Worm (Caenorhabditis elegans) whole organism, mixed stage, embryonic: ENCODE data around the gene M02D8.2.

Experiments used
- ceh-39 ChIP-seq: fragments of 150-350 bp; optimal IDR thresholded peaks from 2 replicates; lab custom pipeline; 2014; ENCODE audit warnings: missing biosample characterization, missing genetic modification characterization
- ceh-43 ChIP-seq: fragments of 200-800 bp; sonication (Bioruptor generic); optimal IDR thresholded peaks from 2 replicates; lab custom pipeline; 2018; ENCODE audit warnings: mild to moderate bottlenecking, missing genetic modification characterization, moderate library complexity, missing compliant biosample characterization
- ceh-83 ChIP-seq: fragments of 200-800 bp; sonication (Bioruptor generic); optimal IDR thresholded peaks from 2 replicates; lab custom pipeline; 2018; ENCODE audit warnings: mild to moderate bottlenecking, missing genetic modification characterization, missing compliant biosample characterization
- ces-1 ChIP-seq: fragments of 150-350 bp; optimal IDR thresholded peaks from 2 replicates; lab custom pipeline; 2014; ENCODE audit warnings: missing biosample characterization, missing genetic modification reagents, missing genetic modification characterization
- drap-1 ChIP-seq: fragments of 200-800 bp; sonication (Bioruptor generic); optimal IDR thresholded peaks from 3 replicates; lab custom pipeline; 2018; ENCODE audit warnings: mild to moderate bottlenecking, missing genetic modification characterization, missing compliant biosample characterization
- elt-1 ChIP-seq: sonication (generic microtip); optimal IDR thresholded peaks from 2 replicates; lab custom pipeline; 2017; ENCODE audit warnings: missing genetic modification characterization, mild to moderate bottlenecking, missing compliant biosample characterization, antibody characterized with exemption, moderate library complexity, borderline replicate concordance; ENCODE audit not compliant: insufficient read depth
- elt-3 ChIP-seq: fragments of 150-350 bp; optimal IDR thresholded peaks from 2 replicates; lab custom pipeline; 2014; ENCODE audit warnings: missing biosample characterization, missing genetic modification characterization
- flh-1 ChIP-seq: fragments of 200-800 bp; sonication (Bioruptor generic); optimal IDR thresholded peaks from 2 replicates; lab custom pipeline; 2018; ENCODE audit warnings: mild to moderate bottlenecking, missing genetic modification characterization, moderate library complexity, missing compliant biosample characterization
- ham-2 ChIP-seq: fragments of 200-800 bp; sonication (Bioruptor generic); optimal IDR thresholded peaks from 2 replicates; lab custom pipeline; 2018; ENCODE audit warnings: mild to moderate bottlenecking, missing genetic modification characterization, missing compliant biosample characterization
- hlh-1 ChIP-seq: fragments of 150-350 bp; optimal IDR thresholded peaks from 2 replicates; lab custom pipeline; 2014; ENCODE audit warnings: missing biosample characterization, missing genetic modification reagents, missing genetic modification characterization
- lin-13 ChIP-seq: fragments of 150-350 bp; optimal IDR thresholded peaks from 2 replicates; lab custom pipeline; 2014; ENCODE audit warnings: missing biosample characterization, missing genetic modification characterization
- lin-32 ChIP-seq: fragments of 200-800 bp; sonication (Bioruptor generic); optimal IDR thresholded peaks from 2 replicates; lab custom pipeline; 2018; ENCODE audit warnings: mild to moderate bottlenecking, missing genetic modification characterization, missing compliant biosample characterization
- lsy-2 ChIP-seq: fragments of 150-350 bp; optimal IDR thresholded peaks from 2 replicates; lab custom pipeline; 2014; ENCODE audit warnings: missing biosample characterization, missing genetic modification characterization
- mep-1 ChIP-seq: fragments of 150-350 bp; optimal IDR thresholded peaks from 2 replicates; lab custom pipeline; 2017; ENCODE audit warnings: missing biosample characterization, missing genetic modification reagents, missing genetic modification characterization, inconsistent platforms
- mls-2 ChIP-seq: sonication (generic microtip); optimal IDR thresholded peaks from 2 replicates; lab custom pipeline; 2016; ENCODE audit warnings: mild to moderate bottlenecking, missing genetic modification characterization, moderate library complexity, missing compliant biosample characterization
- nhr-12 ChIP-seq: fragments of 150-350 bp; optimal IDR thresholded peaks from 2 replicates; lab custom pipeline; 2014; ENCODE audit warnings: missing biosample characterization, missing genetic modification characterization
- nhr-2 ChIP-seq: fragments of 150-350 bp; optimal IDR thresholded peaks from 2 replicates; lab custom pipeline; 2014; ENCODE audit warnings: missing biosample characterization, missing genetic modification characterization
- nhr-28 ChIP-seq: fragments of 150-350 bp; optimal IDR thresholded peaks from 2 replicates; lab custom pipeline; 2014; ENCODE audit warnings: missing biosample characterization, missing genetic modification characterization
- nhr-76 ChIP-seq: sonication (generic microtip); optimal IDR thresholded peaks from 2 replicates; lab custom pipeline; 2017; ENCODE audit warnings: missing biosample characterization, missing genetic modification characterization
- pha-4 ChIP-seq: fragments of 150-350 bp; optimal IDR thresholded peaks from 2 replicates; lab custom pipeline; 2018; ENCODE audit warnings: missing biosample characterization, missing genetic modification reagents, missing genetic modification characterization
- sem-2 ChIP-seq: fragments of 200-800 bp; sonication (Bioruptor generic); optimal IDR thresholded peaks from 2 replicates; lab custom pipeline; 2018; ENCODE audit warnings: mild to moderate bottlenecking, missing genetic modification characterization, missing compliant biosample characterization
- snpc-4 ChIP-seq: fragments of 150-350 bp; optimal IDR thresholded peaks from 2 replicates; lab custom pipeline; 2014; ENCODE audit warnings: missing biosample characterization, missing genetic modification characterization
- sptf-1 ChIP-seq: sonication (generic microtip); optimal IDR thresholded peaks from 2 replicates; lab custom pipeline; 2017; ENCODE audit warnings: mild to moderate bottlenecking, missing genetic modification characterization, moderate library complexity, missing compliant biosample characterization
- tbx-8 ChIP-seq: fragments of 200-800 bp; sonication (Bioruptor generic); optimal IDR thresholded peaks from 2 replicates; lab custom pipeline; 2018; ENCODE audit warnings: mild to moderate bottlenecking, missing genetic modification characterization, moderate library complexity, missing compliant biosample characterization
- unc-120 ChIP-seq: sonication (generic microtip); optimal IDR thresholded peaks from 2 replicates; lab custom pipeline; 2017; ENCODE audit warnings: missing genetic modification characterization, missing compliant biosample characterization; ENCODE audit not compliant: poor library complexity, severe bottlenecking
- unc-62 ChIP-seq: fragments of 150-350 bp; optimal IDR thresholded peaks from 2 replicates; lab custom pipeline; 2014; ENCODE audit warnings: missing biosample characterization, missing genetic modification reagents, missing genetic modification characterization
- zip-8 ChIP-seq: fragments of 150-350 bp; optimal IDR thresholded peaks from 2 replicates; lab custom pipeline; 2014; ENCODE audit warnings: missing biosample characterization, missing genetic modification characterization
- ztf-11 ChIP-seq: fragments of 150-350 bp; optimal IDR thresholded peaks from 2 replicates; lab custom pipeline; 2014; ENCODE audit warnings: missing biosample characterization, missing genetic modification characterization

Gene M02D8.2

DNA sequence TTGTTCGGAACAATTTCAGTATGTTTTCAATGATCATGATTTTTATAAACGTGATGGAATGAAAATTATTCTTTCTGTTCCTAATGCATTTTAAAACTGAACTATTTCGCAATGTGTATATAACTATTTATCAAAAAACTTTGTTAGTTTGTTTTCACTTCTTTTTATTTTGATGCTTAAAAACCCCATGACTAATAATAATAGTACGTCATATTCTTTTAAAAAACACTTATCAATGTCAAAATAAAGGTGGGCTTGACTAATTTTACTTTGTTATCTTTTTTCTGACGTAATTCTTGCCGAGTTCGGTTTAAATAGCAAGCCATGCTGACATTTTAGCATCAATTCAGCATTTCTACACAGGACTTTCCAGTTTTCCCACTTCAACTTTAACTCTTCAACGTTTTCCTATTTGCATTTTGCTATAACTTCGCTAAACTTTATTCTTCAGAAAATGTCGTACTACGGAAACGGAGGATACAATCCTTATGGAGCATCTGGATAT, 28.3 kb upstream of the M02D8.2 start, which contains the start of gene F53A9.1:
F53A9.1 (plus strand) TSS at position 455 of the 505 bp plus-strand sequence.
- TF ChIP-seq ces-1 (GFP tag; lab: Kevin White, UChicago), result no peak
- TF ChIP-seq, all 35 proteins: peak for 0

DNA sequence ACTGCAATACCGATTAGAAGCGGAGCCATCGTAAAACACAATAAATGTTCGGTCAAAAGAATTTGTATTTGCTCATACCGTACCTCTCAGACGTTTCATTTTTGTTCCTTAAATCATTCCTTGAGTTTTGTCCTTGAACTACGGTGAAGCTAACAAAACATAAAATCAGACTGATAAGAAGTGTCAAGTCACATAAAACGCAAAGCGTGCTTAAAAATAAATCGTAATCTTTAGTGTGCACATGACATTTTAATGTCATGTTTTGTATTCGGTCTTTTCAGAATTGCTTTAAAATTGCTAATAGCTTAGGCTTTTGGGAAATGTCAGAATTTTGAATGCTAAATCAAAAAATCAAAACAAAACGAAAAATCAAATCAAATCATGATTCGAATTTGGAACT, 26.8 kb upstream of the M02D8.2 start:
- TF ChIP-seq ceh-43, result no peak

ce11 chrX:8713754-8714295, 25.6 kb upstream of the M02D8.2 start, which contains the start of gene F53A9.6:
TSS of gene F53A9.6 (minus strand) at chrX:8713804.
- TF ChIP-seq lsy-2 (tag; lab: Kevin White, UChicago), result no peak

- TF ChIP-seq unc-62 (GFP tag; lab: Kevin White, UChicago) (no peak), ceh-39 (no peak), ceh-43 (no peak), hlh-1 (tag; lab: Kevin White, UChicago) (no peak), tbx-8 (GFP tag; lab: Kevin White, UChicago) (no peak), lin-13 (tag; lab: Kevin White, UChicago) (no peak), flh-1 (GFP tag; lab: Kevin White, UChicago) (no peak), ceh-83 (no peak), nhr-12 (tag; lab: Kevin White, UChicago) (no peak), sptf-1 (no peak), pha-4 (tag; lab: Kevin White, UChicago) (no peak), snpc-4 (no peak), elt-1 (tag; lab: Kevin White, UChicago) (no peak), elt-3 (tag; lab: Kevin White, UChicago) (no peak), nhr-2 (no peak), drap-1 (GFP tag; lab: Kevin White, UChicago) (no peak), ham-2 (GFP tag; lab: Kevin White, UChicago) (no peak), ztf-11 (tag; lab: Kevin White, UChicago) (no peak), zip-8 (no peak), unc-120 (tag; lab: Kevin White, UChicago) (no peak)
These were observed 24.6 kb upstream of the M02D8.2 start for ce11 chrX:8714845-8715244.

DNA sequence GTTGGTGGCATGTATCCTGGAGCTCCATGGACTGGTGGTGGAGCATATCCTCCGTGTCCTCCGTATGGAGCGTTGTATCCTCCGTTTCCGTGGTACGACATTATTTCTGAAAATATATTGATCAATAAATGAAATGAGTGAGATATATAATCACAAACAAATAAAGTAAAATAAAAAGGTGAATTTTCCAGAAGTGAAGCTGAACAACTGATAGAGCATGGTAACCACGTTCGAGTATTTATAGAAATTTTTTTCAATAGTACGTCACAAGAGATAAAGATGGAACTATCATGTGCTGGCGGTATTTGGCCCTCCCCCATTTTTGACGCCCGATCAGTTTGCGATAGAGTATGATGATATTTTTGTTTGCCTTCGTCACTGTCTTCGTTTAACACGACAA, 22.7 kb upstream of the M02D8.2 start, which contains the start of gene F53A9.7:
F53A9.7 (minus strand) TSS at position 101 of the 400 bp plus-strand sequence.
- TF ChIP-seq nhr-2 (no peak), ceh-43 (no peak), tbx-8 (GFP tag; lab: Kevin White, UChicago) (no peak), lin-32 (GFP tag; lab: Kevin White, UChicago) (no peak), unc-62 (GFP tag; lab: Kevin White, UChicago) (no peak), sptf-1 (no peak), nhr-12 (tag; lab: Kevin White, UChicago) (no peak)

- no peak for TF ChIP-seq lsy-2 (tag; lab: Kevin White, UChicago)
- no peak for TF ChIP-seq ham-2 (GFP tag; lab: Kevin White, UChicago)
- no peak for TF ChIP-seq ceh-83
- no peak for TF ChIP-seq nhr-12 (tag; lab: Kevin White, UChicago)
- TF ChIP-seq mep-1 (tag; lab: Kevin White, UChicago), result no peak
- TF ChIP-seq pha-4 (tag; lab: Kevin White, UChicago), result no peak
- TF ChIP-seq unc-62 (GFP tag; lab: Kevin White, UChicago), result no peak
- TF ChIP-seq unc-120 (tag; lab: Kevin White, UChicago), result no peak
- no peak for TF ChIP-seq elt-1 (tag; lab: Kevin White, UChicago)
- TF ChIP-seq mls-2 (tag; lab: Kevin White, UChicago), result no peak
- TF ChIP-seq ces-1 (GFP tag; lab: Kevin White, UChicago), result no peak
- no peak for TF ChIP-seq nhr-28 (tag; lab: Kevin White, UChicago)
- no peak for TF ChIP-seq sem-2
- TF ChIP-seq lin-32 (GFP tag; lab: Kevin White, UChicago), result no peak
- no peak for TF ChIP-seq nhr-76 (tag; lab: Kevin White, UChicago)
- no peak for TF ChIP-seq nhr-2
- TF ChIP-seq tbx-8 (GFP tag; lab: Kevin White, UChicago), result no peak
- no peak for TF ChIP-seq snpc-4
- no peak for TF ChIP-seq flh-1 (GFP tag; lab: Kevin White, UChicago)
These were observed 21.3 kb upstream of the M02D8.2 start for ce11 chrX:8718153-8718552.
